Worm (Caenorhabditis elegans): ENCODE data around the gene kbp-2.

- TF ChIP-seq R02D3.7 (tag; optimal IDR thresholded peaks at IDR 0.05) (no peak), nhr-77 (tag; optimal IDR thresholded peaks at IDR 0.05) (no peak), nhr-237 (tag; optimal IDR thresholded peaks at IDR 0.05) (no peak), snpc-4 (tag; optimal IDR thresholded peaks at IDR 0.05) (no peak)
Observed at ce11 chrIII:4873395-4873794, 30.3 kb downstream of the kbp-2 start.

Data from whole organism, L3 larva.